Worm (Caenorhabditis elegans) whole organism, midembryonic: ENCODE results near the gene C40H1.9.

Experiments used
- flt-1 ChIP-seq: fragments of 200-800 bp; sonication (Bioruptor generic); IDR thresholded peaks from 2 replicates; pipeline ENCODE4 v1.3.6; 2022; ENCODE audit warnings: missing genetic modification characterization, missing compliant biosample characterization
- med-1 ChIP-seq: sonication (generic microtip); optimal IDR thresholded peaks from 2 replicates; lab custom pipeline; 2017; ENCODE audit warnings: missing genetic modification characterization, mild to moderate bottlenecking, missing compliant biosample characterization, antibody characterized with exemption, missing genetic modification reagents; ENCODE audit not compliant: insufficient read depth
- ref-1 ChIP-seq: fragments of 200-800 bp; sonication (Bioruptor generic); conservative IDR thresholded peaks from 2 replicates; pipeline ENCODE4 v1.3.6; 2022; ENCODE audit warnings: missing genetic modification reagents, missing genetic modification characterization, missing compliant biosample characterization

- no peak for TF ChIP-seq ref-1
- no peak for TF ChIP-seq med-1
- TF ChIP-seq flt-1 (GFP tag; lab: Robert Waterston, UW) = no peak
Observed at ce11 chrIII:9288540-9288939, 31.2 kb upstream of the C40H1.9 start.
